Fruit fly (Drosophila melanogaster): ENCODE data around the gene Aven.

Aven gene

dm6 chrX:12579506-12579999 is 49.9 kb downstream of the Aven start (continued):
- TF ChIP-seq Sox100B (GFP tag; optimal IDR thresholded peaks at IDR 0.05) (peak; percentile 97), Adf1 (GFP tag; IDR thresholded peaks at IDR 0.05) (peak; percentile 44), CG13775 (GFP tag; optimal IDR thresholded peaks at IDR 0.05) (peak; percentile 96), dpn (GFP tag; optimal IDR thresholded peaks at IDR 0.05) (peak; percentile 77 to 95), CG17568 (GFP tag; optimal IDR thresholded peaks at IDR 0.05) (peak; percentile 92), HmgZ (tag; optimal IDR thresholded peaks at IDR 0.05) (peak; percentile 96), grn (GFP tag; optimal IDR thresholded peaks at IDR 0.05) (peak; percentile 39), CG8478 (optimal IDR thresholded peaks at IDR 0.05) (no peak), ash1 (GFP tag; optimal IDR thresholded peaks at IDR 0.05) (peak; percentile 31), bowl (GFP tag; IDR thresholded peaks at IDR 0.05) (peak; percentile 84), hbn (GFP tag; IDR thresholded peaks at IDR 0.05; ENCODE audit: partially characterized antibody) (no peak), CG6272 (GFP tag; IDR thresholded peaks at IDR 0.05) (peak; percentile 80), cwo (GFP tag; optimal IDR thresholded peaks at IDR 0.05) (peak; percentile 94), crp (GFP tag; optimal IDR thresholded peaks at IDR 0.05) (peak in 1 of 2 experiments; percentile 59), CG3163 (GFP tag; optimal IDR thresholded peaks at IDR 0.05) (peak; percentile 84), fd102C (GFP tag; optimal IDR thresholded peaks at IDR 0.05) (peak; percentile 31), Lim3 (GFP tag; IDR thresholded peaks at IDR 0.05) (peak; percentile 71; the same call in 1 of the 2 replicates), nerfin-1 (tag; optimal IDR thresholded peaks at IDR 0.05) (peak; percentile 83), CG10543 (GFP tag; optimal IDR thresholded peaks at IDR 0.05) (peak; percentile 95), sug (tag; optimal IDR thresholded peaks at IDR 0.05) (peak; percentile 93), Deaf1 (tag; optimal IDR thresholded peaks at IDR 0.05) (peak; percentile 19), sens-2 (GFP tag; IDR thresholded peaks at IDR 0.05) (peak; percentile 73), CG4328 (GFP tag; optimal IDR thresholded peaks at IDR 0.05) (peak; percentile 87), Mad (GFP tag; optimal IDR thresholded peaks at IDR 0.05) (peak; percentile 93), CG7839 (tag; optimal IDR thresholded peaks at IDR 0.05) (peak; percentile 98), Abd-B (GFP tag; optimal IDR thresholded peaks at IDR 0.05) (peak; percentile 97), CG34224 (GFP tag; IDR thresholded peaks at IDR 0.05; ENCODE audit: partially characterized antibody) (no peak; the same call in 2 of the 3 replicates), Aef1 (GFP tag; IDR thresholded peaks at IDR 0.05) (peak; percentile 92), CG8944 (GFP tag; optimal IDR thresholded peaks at IDR 0.05) (peak; percentile 92), CG17328 (GFP tag; IDR thresholded peaks at IDR 0.05) (peak; percentile 87), Ets65A (GFP tag) (peak; percentile 99), Hr39 (optimal IDR thresholded peaks at IDR 0.05) (no peak), CG6254 (GFP tag; optimal IDR thresholded peaks at IDR 0.05) (peak; percentile 80), Dbx (GFP tag; IDR thresholded peaks at IDR 0.05) (peak; percentile 94), ttk (GFP tag; IDR thresholded peaks at IDR 0.05) (peak; percentile 88), gce (GFP tag; IDR thresholded peaks at IDR 0.05) (peak; percentile 87; the same call in 2 of the 3 replicates), CG16813 (GFP tag; IDR thresholded peaks at IDR 0.05; ENCODE audit: partially characterized antibody) (no peak), HLHmδ (GFP tag; optimal IDR thresholded peaks at IDR 0.05) (no peak), CG5953 (GFP tag; IDR thresholded peaks at IDR 0.05) (peak; percentile 83; the same call in 1 of the 2 replicates), CG13624 (GFP tag; optimal IDR thresholded peaks at IDR 0.05) (peak; percentile 97), Jarid2 (GFP tag; optimal IDR thresholded peaks at IDR 0.05) (peak; percentile 79), rib (GFP tag; IDR thresholded peaks at IDR 0.05) (peak; percentile 76; the same call in 1 of the 2 replicates), CG34422 (GFP tag; IDR thresholded peaks at IDR 0.05) (peak; percentile 89), Rfx (GFP tag; IDR thresholded peaks at IDR 0.05) (peak; percentile 94), lola (GFP tag; optimal IDR thresholded peaks at IDR 0.05) (peak in 1 of 3 experiments; percentile 84), Dp (GFP tag; optimal IDR thresholded peaks at IDR 0.05) (peak; percentile 0), CG7928 (GFP tag; optimal IDR thresholded peaks at IDR 0.05) (peak; percentile 75), CG30403 (GFP tag; optimal IDR thresholded peaks at IDR 0.05) (peak; percentile 96), Oli (tag; optimal IDR thresholded peaks at IDR 0.05) (peak; percentile 97), HLH54F (GFP tag; optimal IDR thresholded peaks at IDR 0.05) (peak; percentile 95)
